Fruit fly (Drosophila melanogaster) whole organism, prepupa: ENCODE data around the gene Jon66Ci.

ENCODE experiments used
- CG16779 ChIP-seq: fragments of 200-800 bp; sonication (Bioruptor generic); optimal IDR thresholded peaks from 3 replicates; lab custom pipeline; 2017; ENCODE audit warnings: missing biosample characterization, mild to moderate bottlenecking, missing genetic modification characterization
- CG3919 ChIP-seq: fragments of 200-800 bp; sonication (Bioruptor generic); optimal IDR thresholded peaks from 3 replicates; lab custom pipeline; 2016; ENCODE audit warnings: missing biosample characterization, missing genetic modification characterization
- CG6854 ChIP-seq: fragments of 200-800 bp; sonication (Bioruptor generic); optimal IDR thresholded peaks from 2 replicates; lab custom pipeline; 2017; ENCODE audit warnings: missing biosample characterization, mild to moderate bottlenecking, missing genetic modification characterization
- Ets21C ChIP-seq: fragments of 200-800 bp; sonication (Bioruptor generic); optimal IDR thresholded peaks from 3 replicates; lab custom pipeline; 2016; ENCODE audit warnings: missing biosample characterization, missing genetic modification characterization
- Gug ChIP-seq: fragments of 200-800 bp; sonication (Bioruptor generic); IDR thresholded peaks from 2 replicates; pipeline ENCODE4 v1.3.6; 2022; ENCODE audit warnings: missing biosample characterization, missing genetic modification characterization

- TF ChIP-seq Ets21C (GFP tag; lab: Kevin White, UChicago) (no peak), Gug (GFP tag; lab: Robert Waterston, UW) (no peak), CG3919 (GFP tag; lab: Kevin White, UChicago) (peak; percentile 23), CG6854 (no peak), CG16779 (no peak)
Measured at dm6 chr3L:8423156-8423555, 31.8 kb downstream of the Jon66Ci start.
